Worm (Caenorhabditis elegans) whole organism, late embryonic: ENCODE data around the gene frl-1.

ENCODE experiments used
- C38D4.7 ChIP-seq: fragments of 200-800 bp; sonication (Bioruptor generic); optimal IDR thresholded peaks from 2 replicates; lab custom pipeline; 2018; ENCODE audit warnings: mild to moderate bottlenecking, missing genetic modification characterization, moderate library complexity, missing compliant biosample characterization
- K02D7.2 ChIP-seq: sonication (generic microtip); optimal IDR thresholded peaks from 2 replicates; lab custom pipeline; 2017; ENCODE audit warnings: mild to moderate bottlenecking, missing genetic modification characterization, missing compliant biosample characterization
- ahr-1 ChIP-seq: sonication (generic microtip); optimal IDR thresholded peaks from 2 replicates; lab custom pipeline; 2016; ENCODE audit warnings: missing genetic modification characterization, missing compliant biosample characterization
- ceh-18 ChIP-seq: sonication (generic microtip); optimal IDR thresholded peaks from 2 replicates; lab custom pipeline; 2016; ENCODE audit warnings: missing genetic modification characterization, missing compliant biosample characterization
- ceh-2 ChIP-seq: sonication (generic microtip); optimal IDR thresholded peaks from 2 replicates; lab custom pipeline; 2016; ENCODE audit warnings: missing genotype, missing genetic modification characterization, missing compliant biosample characterization
- ceh-22 ChIP-seq: sonication (generic microtip); optimal IDR thresholded peaks from 2 replicates; lab custom pipeline; 2017; ENCODE audit warnings: missing biosample characterization, missing genetic modification characterization
- ceh-30 ChIP-seq: fragments of 150-350 bp; optimal IDR thresholded peaks from 2 replicates; lab custom pipeline; 2014; ENCODE audit warnings: missing biosample characterization, missing genetic modification characterization
- ceh-31 ChIP-seq: sonication (generic microtip); optimal IDR thresholded peaks from 2 replicates; lab custom pipeline; 2016; ENCODE audit warnings: missing genetic modification characterization, missing compliant biosample characterization
- ceh-34 ChIP-seq: sonication (generic microtip); optimal IDR thresholded peaks from 2 replicates; lab custom pipeline; 2016; ENCODE audit warnings: mild to moderate bottlenecking, missing genetic modification characterization, missing compliant biosample characterization
- ceh-6 ChIP-seq: fragments of 200-800 bp; sonication (Bioruptor generic); optimal IDR thresholded peaks from 2 replicates; lab custom pipeline; 2018; ENCODE audit warnings: mild to moderate bottlenecking, missing genetic modification characterization, missing compliant biosample characterization
- ceh-9 ChIP-seq: sonication (generic microtip); optimal IDR thresholded peaks from 2 replicates; lab custom pipeline; 2016; ENCODE audit warnings: mild to moderate bottlenecking, missing genetic modification characterization, inconsistent platforms, missing compliant biosample characterization
- che-1 ChIP-seq: sonication (generic microtip); optimal IDR thresholded peaks from 2 replicates; lab custom pipeline; 2016; ENCODE audit warnings: mild to moderate bottlenecking, missing genetic modification characterization, missing compliant biosample characterization
- dmd-4 ChIP-seq: sonication (generic microtip); optimal IDR thresholded peaks from 2 replicates; lab custom pipeline; 2016; ENCODE audit warnings: borderline replicate concordance, missing genetic modification characterization, missing compliant biosample characterization
- elt-2 ChIP-seq: sonication (generic microtip); optimal IDR thresholded peaks from 2 replicates; lab custom pipeline; 2016; ENCODE audit warnings: missing genetic modification reagents, missing genetic modification characterization, missing compliant biosample characterization
- elt-4 ChIP-seq: sonication (generic microtip); optimal IDR thresholded peaks from 2 replicates; lab custom pipeline; 2016; ENCODE audit warnings: missing genetic modification characterization, missing compliant biosample characterization
- ets-4 ChIP-seq: sonication (generic microtip); optimal IDR thresholded peaks from 2 replicates; lab custom pipeline; 2016; ENCODE audit warnings: missing genetic modification characterization, missing compliant biosample characterization
- fkh-10 ChIP-seq: fragments of 150-350 bp; optimal IDR thresholded peaks from 2 replicates; lab custom pipeline; 2014; ENCODE audit warnings: missing biosample characterization, missing genetic modification reagents, missing genetic modification characterization
- fkh-6 ChIP-seq: sonication (generic microtip); optimal IDR thresholded peaks from 2 replicates; lab custom pipeline; 2016; ENCODE audit warnings: missing genetic modification characterization, missing compliant biosample characterization
- gmeb-2 ChIP-seq: sonication (generic microtip); optimal IDR thresholded peaks from 2 replicates; lab custom pipeline; 2016; ENCODE audit warnings: missing genetic modification characterization, inconsistent platforms, missing compliant biosample characterization
- hlh-13 ChIP-seq: fragments of 200-800 bp; sonication (Bioruptor generic); optimal IDR thresholded peaks from 2 replicates; lab custom pipeline; 2018; ENCODE audit warnings: mild to moderate bottlenecking, missing genetic modification characterization, missing compliant biosample characterization
- hlh-15 ChIP-seq: sonication (generic microtip); optimal IDR thresholded peaks from 2 replicates; lab custom pipeline; 2016; ENCODE audit warnings: missing genetic modification characterization, missing compliant biosample characterization
- hlh-30 ChIP-seq: sonication (generic microtip); optimal IDR thresholded peaks from 2 replicates; lab custom pipeline; 2017; ENCODE audit warnings: antibody characterized with exemption, missing genetic modification characterization, missing compliant biosample characterization; ENCODE audit not compliant: insufficient read depth
- hlh-6 ChIP-seq: sonication (generic microtip); optimal IDR thresholded peaks from 2 replicates; lab custom pipeline; 2016; ENCODE audit warnings: missing genotype, missing genetic modification characterization, missing compliant biosample characterization
- hlh-8 ChIP-seq: sonication (generic microtip); optimal IDR thresholded peaks from 2 replicates; lab custom pipeline; 2016; ENCODE audit warnings: missing genotype, missing genetic modification characterization, missing compliant biosample characterization
- lim-6 ChIP-seq: sonication (generic microtip); optimal IDR thresholded peaks from 2 replicates; lab custom pipeline; 2016; ENCODE audit warnings: missing genetic modification characterization, missing compliant biosample characterization
- madf-2 ChIP-seq: sonication (generic microtip); optimal IDR thresholded peaks from 2 replicates; lab custom pipeline; 2017; ENCODE audit warnings: missing genetic modification characterization, missing compliant biosample characterization
- nfya-1 ChIP-seq: sonication (generic microtip); optimal IDR thresholded peaks from 2 replicates; lab custom pipeline; 2017; ENCODE audit warnings: missing genetic modification characterization, mild to moderate bottlenecking, missing compliant biosample characterization, antibody characterized with exemption, moderate library complexity
- nhr-232 ChIP-seq: sonication (generic microtip); optimal IDR thresholded peaks from 2 replicates; lab custom pipeline; 2016; ENCODE audit warnings: missing genetic modification characterization, missing compliant biosample characterization
- pat-9 ChIP-seq: fragments of 200-800 bp; sonication (Bioruptor generic); optimal IDR thresholded peaks from 2 replicates; lab custom pipeline; 2018; ENCODE audit warnings: mild to moderate bottlenecking, missing genetic modification characterization, moderate library complexity, missing compliant biosample characterization
- pha-4 ChIP-seq: fragments of 150-350 bp; optimal IDR thresholded peaks from 2 replicates; lab custom pipeline; 2018; ENCODE audit warnings: missing biosample characterization, missing genetic modification reagents, missing genetic modification characterization
- pqm-1 ChIP-seq: sonication (generic microtip); optimal IDR thresholded peaks from 2 replicates; lab custom pipeline; 2016; ENCODE audit warnings: missing genetic modification characterization, missing compliant biosample characterization
- ref-2 ChIP-seq: sonication (generic microtip); optimal IDR thresholded peaks from 2 replicates; lab custom pipeline; 2016; ENCODE audit warnings: missing genetic modification characterization, missing compliant biosample characterization
- rnt-1 ChIP-seq: sonication (generic microtip); optimal IDR thresholded peaks from 2 replicates; lab custom pipeline; 2016; ENCODE audit warnings: missing genetic modification characterization, missing compliant biosample characterization
- sdc-2 ChIP-seq: sonication (generic microtip); optimal IDR thresholded peaks from 2 replicates; lab custom pipeline; 2016; ENCODE audit warnings: missing genotype, missing genetic modification characterization, missing compliant biosample characterization
- sox-4 ChIP-seq: sonication (generic microtip); optimal IDR thresholded peaks from 2 replicates; lab custom pipeline; 2017; ENCODE audit warnings: mild to moderate bottlenecking, missing genetic modification characterization, inconsistent platforms, missing compliant biosample characterization
- tbx-2 ChIP-seq: sonication (generic microtip); optimal IDR thresholded peaks from 2 replicates; lab custom pipeline; 2016; ENCODE audit warnings: missing genetic modification characterization, missing compliant biosample characterization
- ttx-3 ChIP-seq: sonication (generic microtip); optimal IDR thresholded peaks from 2 replicates; lab custom pipeline; 2016; ENCODE audit warnings: missing genetic modification reagents, missing genetic modification characterization, missing compliant biosample characterization
- zip-5 ChIP-seq: sonication (generic microtip); optimal IDR thresholded peaks from 2 replicates; lab custom pipeline; 2016; ENCODE audit warnings: missing genetic modification characterization, missing compliant biosample characterization

Gene frl-1

ce11 chrIII:2100842-2101241 is 23.1 kb upstream of the frl-1 start (continued):
- no peak for TF ChIP-seq pha-4 (tag; lab: Kevin White, UChicago)
- TF ChIP-seq lim-6: no peak
- TF ChIP-seq sox-4: no peak
- TF ChIP-seq nhr-232 (tag; lab: Kevin White, UChicago): no peak
- no peak for TF ChIP-seq ets-4
- TF ChIP-seq fkh-6 (tag; lab: Kevin White, UChicago): peak; percentile 23
- no peak for TF ChIP-seq elt-4
- no peak for TF ChIP-seq C38D4.7
- no peak for TF ChIP-seq hlh-6 (tag; lab: Kevin White, UChicago)
- TF ChIP-seq hlh-13 (GFP tag; lab: Kevin White, UChicago): no peak
- no peak for TF ChIP-seq madf-2
- TF ChIP-seq ceh-9 (tag; lab: Kevin White, UChicago): no peak
- TF ChIP-seq K02D7.2 (tag; lab: Kevin White, UChicago): no peak
- no peak for TF ChIP-seq ceh-6 (GFP tag; lab: Kevin White, UChicago)
- no peak for TF ChIP-seq sdc-2 (tag; lab: Kevin White, UChicago)
- TF ChIP-seq ceh-34 (tag; lab: Kevin White, UChicago): peak; percentile 71
- no peak for TF ChIP-seq che-1 (tag; lab: Kevin White, UChicago)
- peak; percentile 19 for TF ChIP-seq elt-2 (tag; lab: Kevin White, UChicago)
- no peak for TF ChIP-seq hlh-8 (tag; lab: Kevin White, UChicago)
- TF ChIP-seq tbx-2: peak; percentile 62
- no peak for TF ChIP-seq pqm-1 (tag; lab: Kevin White, UChicago)
- TF ChIP-seq ttx-3 (tag; lab: Kevin White, UChicago): no peak
- TF ChIP-seq ceh-2 (tag; lab: Kevin White, UChicago): no peak
- TF ChIP-seq ahr-1: no peak

- TF ChIP-seq madf-2 (no peak), ref-2 (tag; lab: Kevin White, UChicago) (no peak), dmd-4 (tag; lab: Kevin White, UChicago) (no peak), pat-9 (tag; lab: Kevin White, UChicago) (no peak), elt-4 (no peak), ceh-31 (tag; lab: Kevin White, UChicago) (no peak), sdc-2 (tag; lab: Kevin White, UChicago) (no peak)
Measured at ce11 chrIII:2101310-2101709, 22.6 kb upstream of the frl-1 start.

- TF ChIP-seq ceh-6 (GFP tag; lab: Kevin White, UChicago) (no peak), sdc-2 (tag; lab: Kevin White, UChicago) (no peak), fkh-10 (no peak), hlh-13 (GFP tag; lab: Kevin White, UChicago) (no peak), sox-4 (no peak), ceh-30 (tag; lab: Kevin White, UChicago) (no peak), ceh-31 (tag; lab: Kevin White, UChicago) (no peak), ref-2 (tag; lab: Kevin White, UChicago) (no peak), hlh-30 (no peak), ceh-22 (no peak), ceh-18 (tag; lab: Kevin White, UChicago) (no peak), madf-2 (no peak), nhr-232 (tag; lab: Kevin White, UChicago) (no peak), rnt-1 (tag; lab: Kevin White, UChicago) (no peak), hlh-15 (tag; lab: Kevin White, UChicago) (no peak), zip-5 (tag; lab: Kevin White, UChicago) (no peak), nfya-1 (tag; lab: Kevin White, UChicago) (no peak), gmeb-2 (tag; lab: Kevin White, UChicago) (no peak), pha-4 (tag; lab: Kevin White, UChicago) (no peak)
Measured at ce11 chrIII:2101895-2102345, 22.0 kb upstream of the frl-1 start, which contains the start of gene ppk-2. Gene ppk-2, plus strand, starts transcription at chrIII:2102295.
